Worm (Caenorhabditis elegans): ENCODE data around the gene C49G7.7.

DNA sequence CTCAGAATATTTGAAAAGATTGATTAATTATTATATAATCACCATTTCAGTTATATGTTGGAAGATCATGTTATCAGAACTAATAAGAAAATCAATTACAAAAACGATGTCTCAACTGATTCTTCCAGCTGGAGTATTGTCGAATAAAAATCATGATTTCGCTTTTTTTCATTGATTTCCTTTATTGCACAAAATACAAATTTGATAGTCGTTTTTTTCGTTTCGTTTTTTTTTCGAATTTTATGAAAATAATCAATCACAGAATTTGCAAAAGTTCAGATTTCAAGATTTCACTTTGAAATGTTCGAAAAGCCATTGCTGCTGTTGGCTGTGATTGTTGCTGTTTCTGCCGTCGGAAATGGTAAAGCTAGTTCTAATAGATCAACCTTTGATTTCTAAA, 1.5 kb downstream of the C49G7.7 start, which contains the start of gene C49G7.13:
- no peak for TF ChIP-seq mab-5 (tag; optimal IDR thresholded peaks at IDR 0.05)
- TF ChIP-seq nhr-10 (tag; optimal IDR thresholded peaks at IDR 0.05): no peak
- no peak for TF ChIP-seq unc-62 (GFP tag; optimal IDR thresholded peaks at IDR 0.05)
- no peak for TF ChIP-seq nhr-23 (tag; optimal IDR thresholded peaks at IDR 0.05)
- no peak for TF ChIP-seq alr-1 (tag; optimal IDR thresholded peaks at IDR 0.05)
- no peak for TF ChIP-seq ceh-16 (tag; optimal IDR thresholded peaks at IDR 0.05)
- TF ChIP-seq ztf-11 (tag; optimal IDR thresholded peaks at IDR 0.05): no peak

All from whole organism, L2 larva.